Fruit fly (Drosophila melanogaster) whole organism, embryonic: ENCODE data around the gene CG31176.

Experiments used
- Adf1 ChIP-seq: fragments of 200-800 bp; sonication (Bioruptor generic); IDR thresholded peaks from 2 replicates; pipeline ENCODE4 v1.3.6; 2022; ENCODE audit warnings: missing biosample characterization, missing genetic modification characterization
- Aef1 ChIP-seq: fragments of 200-800 bp; sonication (Bioruptor generic); IDR thresholded peaks from 3 replicates; pipeline ENCODE4 v1.3.6; 2022; ENCODE audit warnings: missing biosample characterization, missing genetic modification characterization
- Atf-2 ChIP-seq: fragments of 200-800 bp; sonication (Bioruptor generic); optimal IDR thresholded peaks from 2 replicates; lab custom pipeline; 2016; ENCODE audit warnings: missing biosample characterization, missing genetic modification characterization
- CG11695 ChIP-seq: fragments of 200-800 bp; sonication (Bioruptor generic); IDR thresholded peaks from 3 replicates; pipeline ENCODE4 v1.3.6; 2022; ENCODE audit warnings: missing biosample characterization, missing genetic modification characterization
- CG11696 ChIP-seq: fragments of 200-800 bp; sonication (Bioruptor generic); IDR thresholded peaks from 2 replicates; pipeline ENCODE4 v1.3.6; 2022; ENCODE audit warnings: missing biosample characterization, missing genetic modification characterization
- CG12659 ChIP-seq: fragments of 200-800 bp; sonication (Bioruptor generic); optimal IDR thresholded peaks from 3 replicates; lab custom pipeline; 2017; ENCODE audit warnings: mild to moderate bottlenecking, missing biosample characterization, missing genetic modification reagents, missing genetic modification characterization
- CG13296 ChIP-seq: fragments of 200-800 bp; sonication (Bioruptor generic); optimal IDR thresholded peaks from 3 replicates; lab custom pipeline; 2018; ENCODE audit warnings: missing biosample characterization, mild to moderate bottlenecking, missing genetic modification characterization
- CG13624 ChIP-seq: fragments of 200-800 bp; sonication (Bioruptor generic); optimal IDR thresholded peaks from 2 replicates; lab custom pipeline; 2016; ENCODE audit warnings: missing biosample characterization, missing genetic modification characterization
- CG14965 ChIP-seq: fragments of 200-800 bp; sonication (Bioruptor generic); optimal IDR thresholded peaks from 2 replicates; lab custom pipeline; 2016; ENCODE audit warnings: missing biosample characterization, missing genetic modification characterization, borderline replicate concordance
- CG15696 ChIP-seq: fragments of 200-800 bp; sonication (Bioruptor generic); optimal IDR thresholded peaks from 2 replicates; lab custom pipeline; 2019; ENCODE audit warnings: missing biosample characterization, mild to moderate bottlenecking, missing genetic modification characterization, moderate library complexity
- CG1602 ChIP-seq: fragments of 200-800 bp; sonication (Bioruptor generic); optimal IDR thresholded peaks from 3 replicates; lab custom pipeline; 2016; ENCODE audit warnings: missing biosample characterization, missing genetic modification characterization
- CG17912 ChIP-seq: fragments of 200-800 bp; sonication (Bioruptor generic); optimal IDR thresholded peaks from 2 replicates; lab custom pipeline; 2018; ENCODE audit warnings: missing biosample characterization, mild to moderate bottlenecking, missing genetic modification characterization
- CG31224 ChIP-seq: fragments of 200-800 bp; sonication (Bioruptor generic); IDR thresholded peaks from 2 replicates; pipeline ENCODE4 v1.3.6; 2022; ENCODE audit warnings: missing biosample characterization, missing genetic modification characterization
- CG32767 ChIP-seq: fragments of 200-800 bp; sonication (Bioruptor generic); IDR thresholded peaks from 2 replicates; pipeline ENCODE4 v1.3.6; 2022; ENCODE audit warnings: missing biosample characterization, missing genetic modification characterization
- CG32772 ChIP-seq: fragments of 200-800 bp; sonication (Bioruptor generic); IDR thresholded peaks from 2 replicates; pipeline ENCODE4 v1.3.6; 2022; ENCODE audit warnings: missing biosample characterization, missing genetic modification characterization
- CG34376 ChIP-seq: fragments of 200-800 bp; sonication (Bioruptor generic); optimal IDR thresholded peaks from 2 replicates; lab custom pipeline; 2018; ENCODE audit warnings: missing biosample characterization, mild to moderate bottlenecking, missing genetic modification characterization
- CG4707 ChIP-seq: fragments of 200-800 bp; sonication (Bioruptor generic); optimal IDR thresholded peaks from 2 replicates; lab custom pipeline; 2018; ENCODE audit warnings: missing biosample characterization, mild to moderate bottlenecking, missing genetic modification characterization, moderate library complexity
- CG5245 ChIP-seq: fragments of 200-800 bp; sonication (Bioruptor generic); optimal IDR thresholded peaks from 3 replicates; lab custom pipeline; 2016; ENCODE audit warnings: missing biosample characterization, missing genetic modification characterization
- CG7357 ChIP-seq: fragments of 200-800 bp; sonication (Bioruptor generic); IDR thresholded peaks from 3 replicates; pipeline ENCODE4 v1.3.6; 2022; ENCODE audit warnings: missing biosample characterization, missing genetic modification characterization
- CG8765 ChIP-seq: fragments of 200-800 bp; sonication (Bioruptor generic); IDR thresholded peaks from 2 replicates; pipeline ENCODE4 v1.3.6; 2022; ENCODE audit warnings: missing biosample characterization, missing genetic modification characterization
- CG9437 ChIP-seq: fragments of 200-800 bp; sonication (Bioruptor generic); optimal IDR thresholded peaks from 2 replicates; lab custom pipeline; 2018; ENCODE audit warnings: missing biosample characterization, mild to moderate bottlenecking, missing genetic modification characterization
- CG9817 ChIP-seq: fragments of 200-800 bp; sonication (Bioruptor generic); optimal IDR thresholded peaks from 2 replicates; lab custom pipeline; 2018; ENCODE audit warnings: missing biosample characterization, mild to moderate bottlenecking, missing genetic modification characterization, moderate library complexity
- D19A ChIP-seq: fragments of 200-800 bp; optimal IDR thresholded peaks from 3 replicates; lab custom pipeline; 2019; ENCODE audit warnings: missing biosample characterization, mild to moderate bottlenecking, missing genetic modification characterization, moderate library complexity
- Dll ChIP-seq: fragments of 200-800 bp; sonication (Bioruptor generic); IDR thresholded peaks from 4 replicates; pipeline ENCODE4 v1.3.6; 2022; ENCODE audit warnings: missing biosample characterization, missing genetic modification characterization; ENCODE audit not compliant: partially characterized antibody
- Drgx ChIP-seq: fragments of 200-800 bp; sonication (Bioruptor generic); IDR thresholded peaks from 2 replicates; pipeline ENCODE4 v1.3.6; 2022; ENCODE audit warnings: missing biosample characterization, missing genetic modification characterization
- Eip74EF ChIP-seq, 2 experiments: fragments of 200-800 bp in 1 of 2; fragments of >200 bp in 1 of 2; sonication (Bioruptor generic) in 1 of 2; optimal IDR thresholded peaks; 2 replicates each; lab custom pipeline; 2017 to 2019; ENCODE audit warnings: missing biosample characterization in 2 of 2, missing genetic modification characterization in 2 of 2, mild to moderate bottlenecking in 1 of 2, moderate library complexity in 1 of 2
- HLH3B ChIP-seq: fragments of 200-800 bp; sonication (Bioruptor generic); IDR thresholded peaks from 2 replicates; pipeline ENCODE4 v1.3.6; 2022; ENCODE audit warnings: missing biosample characterization, missing genetic modification characterization
- HLH54F ChIP-seq: fragments of 200-800 bp; sonication (Bioruptor generic); optimal IDR thresholded peaks from 3 replicates; lab custom pipeline; 2016; ENCODE audit warnings: missing biosample characterization, missing genetic modification characterization
- Hand ChIP-seq: fragments of 200-800 bp; sonication (Bioruptor generic); optimal IDR thresholded peaks from 2 replicates; lab custom pipeline; 2017; ENCODE audit warnings: mild to moderate bottlenecking, missing biosample characterization, missing genetic modification reagents, missing genetic modification characterization
- HmgZ ChIP-seq: fragments of 200-800 bp; sonication (Bioruptor generic); optimal IDR thresholded peaks from 2 replicates; lab custom pipeline; 2018; ENCODE audit warnings: missing biosample characterization, mild to moderate bottlenecking, missing genetic modification characterization
- Jarid2 ChIP-seq: fragments of 200-800 bp; sonication (Bioruptor generic); optimal IDR thresholded peaks from 3 replicates; lab custom pipeline; 2017; ENCODE audit warnings: mild to moderate bottlenecking, missing biosample characterization, missing genetic modification reagents, missing genetic modification characterization
- Neu2 ChIP-seq: fragments of 200-800 bp; sonication (Bioruptor generic); optimal IDR thresholded peaks from 3 replicates; lab custom pipeline; 2016; ENCODE audit warnings: missing biosample characterization, missing genetic modification characterization, borderline replicate concordance
- Pdp1 ChIP-seq, 2 experiments: fragments of 200-800 bp; sonication (Bioruptor generic); optimal IDR thresholded peaks; 3 replicates each; lab custom pipeline; 2016; ENCODE audit warnings: missing biosample characterization in 2 of 2, missing genetic modification characterization in 2 of 2, mild to moderate bottlenecking in 1 of 2, moderate library complexity in 1 of 2
- Ravus ChIP-seq: fragments of 200-800 bp; sonication (Bioruptor generic); IDR thresholded peaks from 2 replicates; pipeline ENCODE4 v1.3.6; 2022; ENCODE audit warnings: missing biosample characterization, missing genetic modification characterization
- Sry-δ ChIP-seq: fragments of 200-800 bp; sonication (Bioruptor generic); optimal IDR thresholded peaks from 2 replicates; lab custom pipeline; 2016; ENCODE audit warnings: missing biosample characterization, missing genetic modification characterization
- ase ChIP-seq: fragments of 200-800 bp; sonication (Bioruptor generic); IDR thresholded peaks from 3 replicates; pipeline ENCODE4 v1.3.6; 2022; ENCODE audit warnings: missing biosample characterization, missing genetic modification characterization
- bigmax ChIP-seq: fragments of 200-800 bp; sonication (Bioruptor generic); optimal IDR thresholded peaks from 2 replicates; lab custom pipeline; 2018; ENCODE audit warnings: missing biosample characterization, mild to moderate bottlenecking, missing genetic modification characterization
- chn ChIP-seq: fragments of 200-800 bp; sonication (Bioruptor generic); optimal IDR thresholded peaks from 2 replicates; lab custom pipeline; 2016; ENCODE audit warnings: missing biosample characterization, missing genetic modification characterization
- crc ChIP-seq: fragments of 200-800 bp; sonication (Bioruptor generic); optimal IDR thresholded peaks from 2 replicates; lab custom pipeline; 2016; ENCODE audit warnings: missing biosample characterization, missing genetic modification characterization
- knrl ChIP-seq: fragments of 200-800 bp; sonication (Bioruptor generic); IDR thresholded peaks from 3 replicates; pipeline ENCODE4 v1.3.6; 2022; ENCODE audit warnings: missing biosample characterization, missing genetic modification characterization; ENCODE audit not compliant: partially characterized antibody
- lov ChIP-seq, 2 experiments: fragments of 200-800 bp in 1 of 2; fragments of >200 bp in 1 of 2; sonication (Bioruptor generic) in 1 of 2; IDR thresholded peaks in 1 of 2; optimal IDR thresholded peaks in 1 of 2; 2 replicates in 1 of 2; 3 replicates in 1 of 2; pipeline versions ENCODE4 v1.3.6 to Lab custom; 2017 to 2022; ENCODE audit warnings: missing biosample characterization in 1 of 2, missing genetic modification characterization in 1 of 2
- nom ChIP-seq: fragments of 200-800 bp; sonication (Bioruptor generic); optimal IDR thresholded peaks from 2 replicates; lab custom pipeline; 2017; ENCODE audit warnings: missing biosample characterization, missing genetic modification characterization, mild to moderate bottlenecking, moderate library complexity, missing genetic modification reagents
- pnt ChIP-seq: fragments of 200-800 bp; sonication (Bioruptor generic); optimal IDR thresholded peaks from 3 replicates; lab custom pipeline; 2016; ENCODE audit warnings: missing biosample characterization, missing genetic modification characterization
- prd ChIP-seq, 3 experiments: fragments of >200 bp in 2 of 3; fragments of 200-800 bp in 1 of 3; sonication (Bioruptor generic) in 1 of 3; optimal IDR thresholded peaks in 2 of 3; IDR thresholded peaks in 1 of 3; 2 replicates in 2 of 3; 3 replicates in 1 of 3; pipeline versions ENCODE4 v1.3.6 to Lab custom; 2017 to 2022; ENCODE audit warnings: missing biosample characterization in 1 of 3, missing genetic modification characterization in 1 of 3
- slbo ChIP-seq: fragments of 200-800 bp; sonication (Bioruptor generic); IDR thresholded peaks from 2 replicates; pipeline ENCODE4 v1.3.6; 2022; ENCODE audit warnings: missing biosample characterization, missing genetic modification characterization
- sob ChIP-seq: fragments of 200-800 bp; sonication (Bioruptor generic); IDR thresholded peaks from 2 replicates; pipeline ENCODE4 v1.3.6; 2022; ENCODE audit warnings: missing biosample characterization, missing genetic modification characterization
- toy ChIP-seq: fragments of 200-800 bp; sonication (Bioruptor generic); IDR thresholded peaks from 2 replicates; pipeline ENCODE4 v1.3.6; 2022; ENCODE audit warnings: missing biosample characterization, missing genetic modification characterization

Gene CG31176

DNA sequence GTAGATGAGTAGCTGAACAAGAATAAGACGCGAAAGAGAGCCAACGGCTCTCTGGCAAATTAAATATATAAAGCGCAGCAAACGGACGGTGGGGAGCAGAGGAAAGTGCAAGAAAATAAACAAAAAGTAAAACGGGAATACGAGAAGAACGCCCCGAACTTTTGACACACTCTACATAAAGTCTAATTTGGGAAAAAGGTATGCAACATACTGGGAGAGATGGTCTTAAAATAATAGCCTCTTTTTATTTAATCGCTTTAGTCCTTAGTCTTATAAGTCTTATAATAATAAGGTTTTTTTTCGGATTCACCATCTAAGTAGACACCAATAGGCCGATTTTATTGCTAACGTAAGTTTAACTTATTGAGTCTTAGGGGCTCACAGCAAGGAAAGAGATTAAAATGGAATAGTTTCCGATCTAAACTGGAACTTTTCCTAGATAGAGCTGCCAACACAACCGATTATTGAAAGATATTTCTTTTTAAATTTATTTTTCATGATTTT is 66.5 kb downstream of the CG31176 start (continued):
- TF ChIP-seq Drgx (GFP tag; lab: Robert Waterston, UW), result peak; percentile 53; the same call in 1 of the 2 replicates
- TF ChIP-seq CG7357, result no peak
- TF ChIP-seq Atf-2, result no peak
- no peak for TF ChIP-seq CG31224
- no peak for TF ChIP-seq CG8765 (GFP tag; lab: Robert Waterston, UW)
- TF ChIP-seq knrl (GFP tag; lab: Robert Waterston, UW), result no peak
- TF ChIP-seq sob (GFP tag; lab: Robert Waterston, UW), result no peak
- TF ChIP-seq crc (GFP tag; lab: Kevin White, UChicago), result no peak
- no peak for TF ChIP-seq CG9817 (tag; lab: Kevin White, UChicago)
- TF ChIP-seq CG15696, result no peak
- TF ChIP-seq Neu2, result no peak
- TF ChIP-seq CG11695, result no peak
- TF ChIP-seq Ravus (GFP tag; lab: Robert Waterston, UW), result no peak
- TF ChIP-seq nom (GFP tag; lab: Kevin White, UChicago), result peak; percentile 36
- no peak for TF ChIP-seq Dll (GFP tag; lab: Robert Waterston, UW)
- TF ChIP-seq D19A (tag; lab: Kevin White, UChicago), result peak; percentile 53
- TF ChIP-seq bigmax (GFP tag; lab: Kevin White, UChicago), result no peak
- no peak for TF ChIP-seq HmgZ (tag; lab: Kevin White, UChicago)

DNA sequence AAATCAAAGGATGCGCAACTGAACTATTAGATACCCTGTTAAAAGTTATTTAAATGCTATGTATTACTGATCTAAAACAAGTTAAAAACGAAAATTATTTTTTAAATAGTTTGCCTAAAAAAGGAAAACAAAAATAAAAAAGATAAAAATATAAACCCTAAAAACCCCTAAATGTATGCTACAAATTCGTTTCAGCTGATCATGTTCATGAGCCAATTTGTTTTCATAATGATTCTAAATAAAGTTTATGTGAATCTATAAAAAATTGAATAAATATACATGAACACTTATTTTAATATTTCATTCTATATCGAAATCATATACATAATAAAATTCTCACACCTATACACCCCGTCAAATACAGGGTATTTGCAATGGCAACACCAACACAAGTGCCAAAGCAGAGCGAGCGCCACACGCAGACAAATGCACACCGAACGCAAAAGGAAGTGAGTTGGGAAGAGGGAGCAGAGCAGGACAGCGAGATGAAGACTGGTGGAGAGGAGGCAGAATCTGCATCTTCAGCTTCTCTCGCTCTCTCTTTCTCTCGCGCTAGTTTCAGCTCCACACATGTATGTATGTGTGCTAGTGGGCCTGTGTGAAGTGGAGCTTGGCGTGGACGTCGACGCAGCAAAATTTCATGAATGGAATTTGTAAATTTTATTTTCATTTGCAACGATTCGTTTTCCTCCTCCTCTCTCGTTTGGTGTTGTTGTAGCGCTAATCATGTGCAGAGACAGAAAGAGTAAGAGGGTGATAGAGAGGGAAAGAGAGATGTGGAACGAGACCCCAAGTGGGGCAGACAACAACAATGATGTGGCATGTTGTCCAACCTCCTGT is 68.2 kb downstream of the CG31176 start:
- TF ChIP-seq CG9437 (peak; percentile 38), slbo (GFP tag; lab: Robert Waterston, UW) (no peak), Hand (GFP tag; lab: Kevin White, UChicago) (no peak), lov (optimal IDR thresholded peaks at IDR 0.05; lab: Kevin White, UChicago) (no peak), lov (GFP tag; IDR thresholded peaks at IDR 0.05; lab: Robert Waterston, UW) (no peak), Eip74EF (GFP tag; optimal IDR thresholded peaks at IDR 0.05; lab: Kevin White, UChicago) (peak in 1 of 2 experiments; percentile 24), Pdp1 (GFP tag; optimal IDR thresholded peaks at IDR 0.05; lab: Kevin White, UChicago) (no peak), pnt (GFP tag; lab: Kevin White, UChicago) (no peak), Adf1 (GFP tag; lab: Robert Waterston, UW) (no peak), Sry-δ (no peak), CG1602 (GFP tag; lab: Kevin White, UChicago) (peak; percentile 15), Jarid2 (no peak), CG4707 (no peak), ase (GFP tag; lab: Robert Waterston, UW) (no peak), CG12659 (GFP tag; lab: Kevin White, UChicago) (no peak), CG14965 (GFP tag; lab: Kevin White, UChicago) (no peak), HLH54F (GFP tag; lab: Kevin White, UChicago) (no peak), CG32767 (GFP tag; lab: Robert Waterston, UW) (no peak), CG13296 (GFP tag; lab: Kevin White, UChicago) (no peak), CG5245 (no peak), Aef1 (GFP tag; lab: Robert Waterston, UW) (no peak), CG34376 (GFP tag; lab: Kevin White, UChicago) (no peak), crc (GFP tag; lab: Kevin White, UChicago) (no peak), CG11696 (no peak), toy (no peak), prd (optimal IDR thresholded peaks at IDR 0.05; lab: Kevin White, UChicago) (no peak), prd (GFP tag; IDR thresholded peaks at IDR 0.05; lab: Robert Waterston, UW) (peak; percentile 16; the same call in 1 of the 3 replicates), CG32772 (GFP tag; lab: Robert Waterston, UW) (no peak), chn (GFP tag; lab: Kevin White, UChicago) (no peak), CG13624 (GFP tag; lab: Kevin White, UChicago) (no peak), HLH3B (GFP tag; lab: Robert Waterston, UW) (no peak), CG17912 (GFP tag; lab: Kevin White, UChicago) (no peak)
